Fruit fly (Drosophila melanogaster) whole organism, wandering third instar larva: ENCODE data around the gene AP-2alpha.

Source experiments
- CrebA ChIP-seq: fragments of 200-800 bp; sonication (Bioruptor generic); optimal IDR thresholded peaks from 2 replicates; lab custom pipeline; 2016; ENCODE audit warnings: missing biosample characterization, mild to moderate bottlenecking, missing genetic modification characterization, borderline replicate concordance
- HLH106 ChIP-seq: fragments of 200-800 bp; optimal IDR thresholded peaks from 3 replicates; lab custom pipeline; 2019; ENCODE audit warnings: missing biosample characterization, mild to moderate bottlenecking, missing genetic modification characterization, moderate library complexity
- Jra ChIP-seq: sonication (Bioruptor generic); optimal IDR thresholded peaks from 2 replicates; lab custom pipeline; 2016; ENCODE audit warnings: missing biosample characterization, missing genetic modification characterization
- Vsx2 ChIP-seq: fragments of 200-300, 225-300 bp; sonication (Bioruptor generic); optimal IDR thresholded peaks from 2 replicates; lab custom pipeline; 2018; ENCODE audit warnings: missing biosample characterization, missing genetic modification characterization; ENCODE audit not compliant: partially characterized antibody
- br ChIP-seq: fragments of 200-800 bp; sonication (Bioruptor generic); optimal IDR thresholded peaks from 2 replicates; lab custom pipeline; 2016; ENCODE audit warnings: missing biosample characterization, missing genetic modification characterization
- dmrt93B ChIP-seq: fragments of 200-800 bp; sonication (Bioruptor generic); optimal IDR thresholded peaks from 2 replicates; lab custom pipeline; 2018; ENCODE audit warnings: missing biosample characterization, mild to moderate bottlenecking, missing genetic modification characterization
- jim ChIP-seq: fragments of 175-275, 200-325 bp; sonication (Bioruptor generic); optimal IDR thresholded peaks from 2 replicates; lab custom pipeline; 2016; ENCODE audit warnings: missing biosample characterization, mild to moderate bottlenecking, missing genetic modification characterization
- lola ChIP-seq: fragments of >200 bp; optimal IDR thresholded peaks from 2 replicates; lab custom pipeline; 2017; ENCODE audit warnings: missing biosample characterization, missing genetic modification characterization
- pan ChIP-seq: fragments of >200 bp; optimal IDR thresholded peaks from 2 replicates; lab custom pipeline; 2017
- psq ChIP-seq: fragments of 200-800 bp; sonication (Bioruptor generic); optimal IDR thresholded peaks from 3 replicates; lab custom pipeline; 2017; ENCODE audit warnings: missing biosample characterization, mild to moderate bottlenecking, missing genetic modification characterization, moderate library complexity
- usp ChIP-seq: fragments of >200 bp; optimal IDR thresholded peaks from 2 replicates; lab custom pipeline; 2017; ENCODE audit warnings: missing biosample characterization, missing genetic modification characterization

DNA sequence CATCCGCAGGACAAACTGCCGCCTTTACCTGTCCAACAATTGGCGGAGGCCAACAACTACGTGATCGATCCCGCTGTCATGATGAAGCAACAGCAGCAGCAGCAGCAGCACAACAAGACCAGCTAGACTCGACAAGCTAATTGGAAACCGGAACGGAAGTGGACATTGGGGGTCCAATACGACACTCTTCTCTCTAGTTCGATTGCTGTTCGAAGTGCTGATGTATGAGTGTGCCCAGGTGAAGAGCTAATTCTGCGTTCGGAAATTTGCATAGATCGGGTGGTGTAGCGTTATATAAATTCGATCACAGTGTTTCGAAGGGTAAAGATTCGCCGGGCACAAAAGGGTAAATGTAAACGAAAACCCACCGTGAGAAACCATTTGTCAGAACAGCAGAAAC lies 32.5 kb upstream of the AP-2alpha start:
- no peak for TF ChIP-seq Vsx2 (GFP tag; lab: Kevin White, UChicago)
- no peak for TF ChIP-seq lola
- no peak for TF ChIP-seq psq (GFP tag; lab: Kevin White, UChicago)
- TF ChIP-seq pan (lab: Kevin White, UChicago) = no peak
- no peak for TF ChIP-seq dmrt93B (GFP tag; lab: Kevin White, UChicago)
- no peak for TF ChIP-seq usp (GFP tag; lab: Kevin White, UChicago)
- no peak for TF ChIP-seq CrebA (GFP tag; lab: Kevin White, UChicago)
- TF ChIP-seq br (GFP tag; lab: Kevin White, UChicago) = no peak
- TF ChIP-seq Jra = no peak
- TF ChIP-seq HLH106 (tag; lab: Kevin White, UChicago) = no peak
- TF ChIP-seq jim = no peak
